Worm (Caenorhabditis elegans) whole organism, L2 larva: ENCODE data around the gene F28C6.9.
A peak's percentile ranks its signal among the peaks of the same experiment; 100 is the strongest.

Experiments used
- C34F6.9 ChIP-seq: fragments of 150-350 bp; optimal IDR thresholded peaks from 2 replicates; lab custom pipeline; 2014; ENCODE audit warnings: missing biosample characterization, missing genetic modification characterization
- F13H6.1 ChIP-seq: sonication (generic microtip); optimal IDR thresholded peaks from 2 replicates; lab custom pipeline; 2016; ENCODE audit warnings: missing genetic modification characterization, missing compliant biosample characterization
- R02D3.7 ChIP-seq: fragments of 150-350 bp; optimal IDR thresholded peaks from 2 replicates; lab custom pipeline; 2014; ENCODE audit warnings: missing biosample characterization, missing genetic modification characterization
- Y55F3AM.14 ChIP-seq: fragments of 200-800 bp; sonication (Bioruptor generic); optimal IDR thresholded peaks from 2 replicates; lab custom pipeline; 2018; ENCODE audit warnings: mild to moderate bottlenecking, missing genetic modification characterization, missing compliant biosample characterization
- ZK546.5 ChIP-seq: sonication (generic microtip); optimal IDR thresholded peaks from 2 replicates; lab custom pipeline; 2017; ENCODE audit warnings: missing biosample characterization, missing genetic modification characterization
- alr-1 ChIP-seq: fragments of 150-350 bp; optimal IDR thresholded peaks from 2 replicates; lab custom pipeline; 2014; ENCODE audit warnings: missing biosample characterization, missing genetic modification characterization
- aly-2 ChIP-seq: fragments of 150-350 bp; optimal IDR thresholded peaks from 2 replicates; lab custom pipeline; 2014; ENCODE audit warnings: missing biosample characterization, missing genetic modification characterization
- ama-1 ChIP-seq: fragments of 150-350 bp; optimal IDR thresholded peaks from 2 replicates; lab custom pipeline; 2018; ENCODE audit warnings: inconsistent platforms
- blmp-1 ChIP-seq: sonication (generic microtip); optimal IDR thresholded peaks from 2 replicates; lab custom pipeline; 2017; ENCODE audit warnings: missing genetic modification characterization, mild to moderate bottlenecking, missing compliant biosample characterization, antibody characterized with exemption, moderate library complexity; ENCODE audit not compliant: insufficient read depth
- ceh-16 ChIP-seq: fragments of 150-350 bp; optimal IDR thresholded peaks from 2 replicates; lab custom pipeline; 2014; ENCODE audit warnings: missing biosample characterization, missing genetic modification characterization
- ceh-82 ChIP-seq: fragments of 150-350 bp; optimal IDR thresholded peaks from 2 replicates; lab custom pipeline; 2014; ENCODE audit warnings: missing biosample characterization, missing genetic modification characterization
- crh-2 ChIP-seq: sonication (generic microtip); optimal IDR thresholded peaks from 2 replicates; lab custom pipeline; 2017; ENCODE audit warnings: missing biosample characterization, missing genetic modification characterization
- dmd-4 ChIP-seq: sonication (generic microtip); optimal IDR thresholded peaks from 2 replicates; lab custom pipeline; 2017; ENCODE audit warnings: missing biosample characterization, missing genetic modification characterization
- egl-27 ChIP-seq: sonication (generic microtip); optimal IDR thresholded peaks from 3 replicates; lab custom pipeline; 2017; ENCODE audit warnings: missing biosample characterization, missing genetic modification reagents, missing genetic modification characterization
- elt-1 ChIP-seq: fragments of 150-350 bp; optimal IDR thresholded peaks from 2 replicates; lab custom pipeline; 2014; ENCODE audit warnings: missing biosample characterization, missing genetic modification characterization
- elt-3 ChIP-seq: sonication (generic microtip); optimal IDR thresholded peaks from 2 replicates; lab custom pipeline; 2017; ENCODE audit warnings: missing biosample characterization, missing genetic modification characterization
- fos-1 ChIP-seq: fragments of 150-350 bp; optimal IDR thresholded peaks from 2 replicates; lab custom pipeline; 2014; ENCODE audit warnings: missing biosample characterization, missing genetic modification characterization
- gmeb-1 ChIP-seq: fragments of 150-350 bp; optimal IDR thresholded peaks from 2 replicates; lab custom pipeline; 2014; ENCODE audit warnings: missing biosample characterization, missing genetic modification characterization
- lin-11 ChIP-seq: fragments of 150-350 bp; sonication (generic microtip); optimal IDR thresholded peaks from 2 replicates; lab custom pipeline; 2014; ENCODE audit warnings: missing biosample characterization, missing genetic modification characterization, inconsistent platforms, mixed read lengths
- lin-13 ChIP-seq: fragments of 150-350 bp; optimal IDR thresholded peaks from 2 replicates; lab custom pipeline; 2014; ENCODE audit warnings: missing biosample characterization, missing genetic modification reagents, missing genetic modification characterization
- lin-39 ChIP-seq: fragments of 150-350 bp; optimal IDR thresholded peaks from 2 replicates; lab custom pipeline; 2014; ENCODE audit warnings: missing biosample characterization, missing genetic modification reagents, missing genetic modification characterization
- lsy-2 ChIP-seq, 2 experiments: fragments of 150-350 bp in 1 of 2; sonication (generic microtip) in 1 of 2; optimal IDR thresholded peaks; 2 replicates each; lab custom pipeline; 2014 to 2017; ENCODE audit warnings: missing biosample characterization in 2 of 2, missing genetic modification characterization in 2 of 2
- mab-5 ChIP-seq: fragments of 150-350 bp; optimal IDR thresholded peaks from 2 replicates; lab custom pipeline; 2014; ENCODE audit warnings: missing biosample characterization, missing genetic modification characterization
- mbf-1 ChIP-seq: sonication (generic microtip); optimal IDR thresholded peaks from 2 replicates; lab custom pipeline; 2017; ENCODE audit warnings: missing biosample characterization, missing genetic modification characterization
- mdl-1 ChIP-seq, 2 experiments: fragments of 150-350 bp in 1 of 2; sonication (generic microtip) in 1 of 2; optimal IDR thresholded peaks; 2 replicates each; lab custom pipeline; 2017; ENCODE audit warnings: missing biosample characterization in 2 of 2, missing genetic modification characterization in 2 of 2
- nhr-10 ChIP-seq: sonication (generic microtip); optimal IDR thresholded peaks from 2 replicates; lab custom pipeline; 2017; ENCODE audit warnings: missing biosample characterization, missing genetic modification characterization
- nhr-11 ChIP-seq: fragments of 150-350 bp; optimal IDR thresholded peaks from 2 replicates; lab custom pipeline; 2014; ENCODE audit warnings: missing biosample characterization, missing genetic modification characterization
- nhr-12 ChIP-seq: fragments of 150-350 bp; optimal IDR thresholded peaks from 2 replicates; lab custom pipeline; 2014; ENCODE audit warnings: missing biosample characterization, missing genetic modification characterization
- nhr-129 ChIP-seq: fragments of 150-350 bp; optimal IDR thresholded peaks from 2 replicates; lab custom pipeline; 2014; ENCODE audit warnings: missing biosample characterization, missing genetic modification characterization
- nhr-21 ChIP-seq: fragments of 150-350 bp; optimal IDR thresholded peaks from 2 replicates; lab custom pipeline; 2014; ENCODE audit warnings: missing biosample characterization, missing genetic modification characterization
- nhr-23 ChIP-seq: fragments of 150-350 bp; optimal IDR thresholded peaks from 2 replicates; lab custom pipeline; 2014; ENCODE audit warnings: missing biosample characterization, missing genetic modification reagents, missing genetic modification characterization
- nhr-237 ChIP-seq: fragments of 150-350 bp; optimal IDR thresholded peaks from 2 replicates; lab custom pipeline; 2014; ENCODE audit warnings: missing biosample characterization, missing genetic modification characterization
- nhr-25 ChIP-seq: fragments of 150-350 bp; sonication (generic microtip); optimal IDR thresholded peaks from 3 replicates; lab custom pipeline; 2014; ENCODE audit warnings: missing biosample characterization, missing genetic modification characterization
- nhr-6 ChIP-seq: fragments of 150-350 bp; optimal IDR thresholded peaks from 2 replicates; lab custom pipeline; 2014; ENCODE audit warnings: missing biosample characterization, missing genetic modification characterization
- nhr-77 ChIP-seq: fragments of 150-350 bp; optimal IDR thresholded peaks from 2 replicates; lab custom pipeline; 2014; ENCODE audit warnings: missing biosample characterization, missing genetic modification characterization
- peb-1 ChIP-seq: fragments of 150-350 bp; optimal IDR thresholded peaks from 2 replicates; lab custom pipeline; 2014; ENCODE audit warnings: missing biosample characterization, missing genetic modification characterization
- sem-4 ChIP-seq: fragments of 150-350 bp; optimal IDR thresholded peaks from 2 replicates; lab custom pipeline; 2014; ENCODE audit warnings: missing biosample characterization, missing genetic modification reagents, missing genetic modification characterization
- skn-1 ChIP-seq: sonication (generic microtip); optimal IDR thresholded peaks from 2 replicates; lab custom pipeline; 2017; ENCODE audit warnings: missing biosample characterization, missing genetic modification characterization
- sma-3 ChIP-seq: sonication (generic microtip); optimal IDR thresholded peaks from 2 replicates; lab custom pipeline; 2016; ENCODE audit warnings: missing genetic modification reagents, missing genetic modification characterization, missing compliant biosample characterization
- sma-9 ChIP-seq, 2 experiments: fragments of 150-350 bp in 1 of 2; sonication (generic microtip) in 1 of 2; optimal IDR thresholded peaks; 2 replicates each; lab custom pipeline; 2014 to 2016; ENCODE audit warnings: missing genetic modification characterization in 2 of 2, mild to moderate bottlenecking in 1 of 2, missing biosample characterization in 1 of 2, missing compliant biosample characterization in 1 of 2, missing genetic modification reagents in 1 of 2, moderate library complexity in 1 of 2
- snpc-4 ChIP-seq: fragments of 150-350 bp; optimal IDR thresholded peaks from 2 replicates; lab custom pipeline; 2014; ENCODE audit warnings: missing biosample characterization, missing genetic modification characterization
- unc-39 ChIP-seq: fragments of 150-350 bp; optimal IDR thresholded peaks from 2 replicates; lab custom pipeline; 2014; ENCODE audit warnings: missing biosample characterization, missing genetic modification characterization
- unc-55 ChIP-seq: fragments of 150-350 bp; sonication (generic microtip); optimal IDR thresholded peaks from 3 replicates; lab custom pipeline; 2014; ENCODE audit warnings: missing biosample characterization, missing genetic modification reagents, missing genetic modification characterization
- unc-62 ChIP-seq: fragments of 150-350 bp; optimal IDR thresholded peaks from 2 replicates; lab custom pipeline; 2014; ENCODE audit warnings: missing biosample characterization, missing genetic modification reagents, missing genetic modification characterization
- zag-1 ChIP-seq: fragments of 150-350 bp; optimal IDR thresholded peaks from 2 replicates; lab custom pipeline; 2014; ENCODE audit warnings: missing biosample characterization, missing genetic modification characterization
- ztf-1 ChIP-seq: fragments of 200-800 bp; sonication (Bioruptor generic); conservative IDR thresholded peaks from 2 replicates; pipeline ENCODE4 v1.3.6; 2022; ENCODE audit warnings: missing genetic modification characterization, missing compliant biosample characterization
- ztf-11 ChIP-seq: sonication (generic microtip); optimal IDR thresholded peaks from 2 replicates; lab custom pipeline; 2017; ENCODE audit warnings: missing biosample characterization, missing genetic modification characterization
- ztf-4 ChIP-seq: fragments of 150-350 bp; optimal IDR thresholded peaks from 2 replicates; lab custom pipeline; 2014; ENCODE audit warnings: missing biosample characterization, missing genetic modification characterization

The F28C6.9 gene

ce11 chrII:8561227-8561626, 48.8 kb downstream of the F28C6.9 start, which contains the start of gene iff-2:
iff-2 (minus strand) TSS chrII:8561367.
- peak; percentile 92 for TF ChIP-seq nhr-10 (tag; lab: Kevin White, UChicago)
- TF ChIP-seq ztf-11 (tag; lab: Kevin White, UChicago), result peak; percentile 37
- peak; percentile 89 for TF ChIP-seq ama-1
- TF ChIP-seq nhr-11 (tag; lab: Kevin White, UChicago), result peak; percentile 22
- no peak for TF ChIP-seq elt-1 (tag; lab: Kevin White, UChicago)
- TF ChIP-seq sma-9 (GFP tag; optimal IDR thresholded peaks at IDR 0.05; lab: Kevin White, UChicago), result peak; percentile 99
- no peak for TF ChIP-seq sma-9 (tag; optimal IDR thresholded peaks at IDR 0.05; lab: Kevin White, UChicago)
- TF ChIP-seq lin-11, result peak; percentile 100
- TF ChIP-seq nhr-129 (tag; lab: Kevin White, UChicago), result peak; percentile 99
- peak; percentile 94 for TF ChIP-seq skn-1 (tag; lab: Kevin White, UChicago)
- peak; percentile 99 for TF ChIP-seq nhr-21 (tag; lab: Kevin White, UChicago)
- no peak for TF ChIP-seq aly-2
- TF ChIP-seq nhr-6 (tag; lab: Kevin White, UChicago), result peak; percentile 99
- no peak for TF ChIP-seq dmd-4 (tag; lab: Kevin White, UChicago)
- TF ChIP-seq unc-39 (tag; lab: Kevin White, UChicago), result peak; percentile 88
- peak; percentile 100 for TF ChIP-seq crh-2 (tag; lab: Kevin White, UChicago)
- TF ChIP-seq gmeb-1 (tag; lab: Kevin White, UChicago), result peak; percentile 98
- peak; percentile 96 for TF ChIP-seq Y55F3AM.14 (GFP tag; lab: Kevin White, UChicago)
- peak; percentile 99 for TF ChIP-seq fos-1 (tag; lab: Kevin White, UChicago)
- peak; percentile 97 for TF ChIP-seq blmp-1 (tag; lab: Kevin White, UChicago)
- TF ChIP-seq ceh-82 (tag; lab: Kevin White, UChicago), result peak; percentile 92
- peak; percentile 92 for TF ChIP-seq unc-62 (GFP tag; lab: Kevin White, UChicago)
- peak; percentile 100 for TF ChIP-seq C34F6.9 (tag; lab: Kevin White, UChicago)
- TF ChIP-seq egl-27 (tag; lab: Kevin White, UChicago), result peak; percentile 98
- no peak for TF ChIP-seq nhr-23 (tag; lab: Kevin White, UChicago)
- no peak for TF ChIP-seq lin-39 (tag; lab: Kevin White, UChicago)
- peak; percentile 97 for TF ChIP-seq mab-5 (tag; lab: Kevin White, UChicago)
- peak; percentile 93 to 99 for TF ChIP-seq mdl-1 (tag; optimal IDR thresholded peaks at IDR 0.05; lab: Kevin White, UChicago)
- TF ChIP-seq nhr-12 (tag; lab: Kevin White, UChicago), result peak; percentile 65
- TF ChIP-seq zag-1 (tag; lab: Kevin White, UChicago), result peak; percentile 99
- peak; percentile 99 for TF ChIP-seq ztf-4
- peak; percentile 99 for TF ChIP-seq F13H6.1 (tag; lab: Kevin White, UChicago)
- TF ChIP-seq nhr-25, result peak; percentile 99
- peak; percentile 94 to 98 for TF ChIP-seq lsy-2 (tag; optimal IDR thresholded peaks at IDR 0.05; lab: Kevin White, UChicago)
- peak; percentile 61 for TF ChIP-seq peb-1 (tag; lab: Kevin White, UChicago)
- TF ChIP-seq ztf-1 (GFP tag; lab: Robert Waterston, UW), result no peak
- peak; percentile 68 for TF ChIP-seq R02D3.7 (tag; lab: Kevin White, UChicago)
- TF ChIP-seq sem-4, result peak; percentile 99
- peak; percentile 99 for TF ChIP-seq ceh-16 (tag; lab: Kevin White, UChicago)
- peak; percentile 100 for TF ChIP-seq unc-55
- TF ChIP-seq ZK546.5, result peak; percentile 93
- TF ChIP-seq nhr-77 (tag; lab: Kevin White, UChicago), result peak; percentile 89
- TF ChIP-seq lin-13 (GFP tag; lab: Kevin White, UChicago), result peak; percentile 99
- peak; percentile 100 for TF ChIP-seq sma-3 (GFP tag; lab: Kevin White, UChicago)
- TF ChIP-seq elt-3, result no peak
- no peak for TF ChIP-seq mbf-1 (tag; lab: Kevin White, UChicago)
- TF ChIP-seq snpc-4 (tag; lab: Kevin White, UChicago), result peak; percentile 93
- peak; percentile 77 for TF ChIP-seq nhr-237 (tag; lab: Kevin White, UChicago)
- no peak for TF ChIP-seq alr-1 (tag; lab: Kevin White, UChicago)
